Worm (Caenorhabditis elegans): ENCODE measurements around the gene ZC190.5.

ZC190.5 gene

ce11 chrV:8623754-8624153, 49.6 kb downstream of the ZC190.5 start, which contains the start of gene F41E6.17:
F41E6.17 (plus strand) TSS chrV:8624101.
- TF ChIP-seq W03F9.2 (tag; optimal IDR thresholded peaks at IDR 0.05), result no peak
- no peak for TF ChIP-seq dao-5 (tag; optimal IDR thresholded peaks at IDR 0.05)
- no peak for TF ChIP-seq him-1 (tag; optimal IDR thresholded peaks at IDR 0.05)

- TF ChIP-seq W03F9.2 (tag; optimal IDR thresholded peaks at IDR 0.05), result no peak
- no peak for TF ChIP-seq him-1 (tag; optimal IDR thresholded peaks at IDR 0.05)
- TF ChIP-seq dao-5 (tag; optimal IDR thresholded peaks at IDR 0.05), result no peak
These were observed 51.1 kb downstream of the ZC190.5 start, which contains the start of gene F41E6.1 for ce11 chrV:8622314-8622713. F41E6.1 (plus strand) TSS chrV:8622614.

Data from whole organism, L4/young adult.